Worm (Caenorhabditis elegans) whole organism, L4 larva: ENCODE results near the gene T02H6.3.
A peak's percentile ranks its signal among the peaks of the same experiment; 100 is the strongest.

Source experiments
- F10B5.3 ChIP-seq: sonication (generic microtip); optimal IDR thresholded peaks from 2 replicates; lab custom pipeline; 2016; ENCODE audit warnings: mild to moderate bottlenecking, missing genetic modification characterization, missing compliant biosample characterization
- F37D6.2 ChIP-seq: sonication (generic microtip); optimal IDR thresholded peaks from 2 replicates; lab custom pipeline; 2016; ENCODE audit warnings: mild to moderate bottlenecking, missing genetic modification characterization, missing compliant biosample characterization
- R02D3.7 ChIP-seq: fragments of 150-350 bp; sonication (generic microtip); optimal IDR thresholded peaks from 3 replicates; lab custom pipeline; 2014; ENCODE audit warnings: missing biosample characterization, missing genetic modification characterization
- T20F7.1 ChIP-seq: fragments of 200-800 bp; sonication (Bioruptor generic); optimal IDR thresholded peaks from 2 replicates; lab custom pipeline; 2018; ENCODE audit warnings: mild to moderate bottlenecking, missing genetic modification characterization, missing compliant biosample characterization
- Y48G9A.11 ChIP-seq: fragments of 200-800 bp; sonication (Bioruptor generic); IDR thresholded peaks from 2 replicates; pipeline ENCODE4 v1.3.6; 2022; ENCODE audit warnings: missing genetic modification reagents, missing genetic modification characterization, missing compliant biosample characterization
- Y5F2A.4 ChIP-seq: fragments of 200-800 bp; sonication (Bioruptor generic); optimal IDR thresholded peaks from 2 replicates; lab custom pipeline; 2018; ENCODE audit warnings: mild to moderate bottlenecking, missing genetic modification characterization, missing compliant biosample characterization
- ZK337.2 ChIP-seq: fragments of 200-800 bp; sonication (Bioruptor generic); IDR thresholded peaks from 2 replicates; pipeline ENCODE4 v1.3.6; 2022; ENCODE audit warnings: missing genetic modification reagents, missing genetic modification characterization, missing compliant biosample characterization
- aha-1 ChIP-seq: fragments of 150-350 bp; peaks from one replicate; lab custom pipeline; 2014; ENCODE audit warnings: missing biosample characterization, missing genetic modification characterization
- ama-1 ChIP-seq: fragments of 150-350 bp; optimal IDR thresholded peaks from 2 replicates; lab custom pipeline; 2014; ENCODE audit warnings: inconsistent platforms, mixed read lengths
- ceh-28 ChIP-seq: fragments of 150-350 bp; optimal IDR thresholded peaks from 2 replicates; lab custom pipeline; 2014; ENCODE audit warnings: missing biosample characterization, missing genetic modification reagents, missing genetic modification characterization
- ceh-44 ChIP-seq: fragments of 200-800 bp; sonication (Bioruptor generic); IDR thresholded peaks from 2 replicates; pipeline ENCODE4 v1.3.6; 2022; ENCODE audit warnings: missing genetic modification reagents, missing genetic modification characterization, missing compliant biosample characterization
- ceh-62 ChIP-seq: sonication (generic microtip); optimal IDR thresholded peaks from 2 replicates; lab custom pipeline; 2017; ENCODE audit warnings: missing biosample characterization, missing genetic modification characterization
- ctbp-1 ChIP-seq: fragments of 200-800 bp; sonication (Bioruptor generic); IDR thresholded peaks from 2 replicates; pipeline ENCODE4 v1.3.6; 2022; ENCODE audit warnings: missing genetic modification reagents, missing genetic modification characterization, missing compliant biosample characterization
- daf-16 ChIP-seq, 3 experiments: sonication (generic microtip); optimal IDR thresholded peaks; 2 replicates each; lab custom pipeline; 2016 to 2017; ENCODE audit warnings: missing genetic modification characterization in 3 of 3, missing genetic modification reagents in 3 of 3, mild to moderate bottlenecking in 2 of 3, missing compliant biosample characterization in 2 of 3, missing biosample characterization in 1 of 3, moderate library complexity in 1 of 3
- daf-19 ChIP-seq: fragments of 200-800 bp; sonication (Bioruptor generic); conservative IDR thresholded peaks from 2 replicates; pipeline ENCODE4 v1.3.6; 2022; ENCODE audit warnings: missing genetic modification characterization, missing compliant biosample characterization
- dmd-6 ChIP-seq: fragments of 200-800 bp; sonication (Bioruptor generic); IDR thresholded peaks from 2 replicates; pipeline ENCODE4 v1.3.6; 2022; ENCODE audit warnings: missing genetic modification reagents, missing genetic modification characterization, missing compliant biosample characterization
- dmd-9 ChIP-seq: fragments of 200-800 bp; sonication (Bioruptor generic); IDR thresholded peaks from 2 replicates; pipeline ENCODE4 v1.3.6; 2022; ENCODE audit warnings: missing genetic modification reagents, missing genetic modification characterization, missing compliant biosample characterization
- dve-1 ChIP-seq: sonication (generic microtip); optimal IDR thresholded peaks from 2 replicates; lab custom pipeline; 2017; ENCODE audit warnings: antibody characterized with exemption, mild to moderate bottlenecking, missing genetic modification characterization, missing compliant biosample characterization; ENCODE audit not compliant: insufficient read depth
- egl-43 ChIP-seq: fragments of 200-800 bp; sonication (Bioruptor generic); IDR thresholded peaks from 2 replicates; pipeline ENCODE4 v1.3.6; 2022; ENCODE audit warnings: missing genetic modification reagents, missing genetic modification characterization, missing compliant biosample characterization
- fos-1 ChIP-seq: fragments of 150-350 bp; optimal IDR thresholded peaks from 2 replicates; lab custom pipeline; 2014; ENCODE audit warnings: missing biosample characterization, missing genetic modification characterization
- gei-8 ChIP-seq: fragments of 200-800 bp; sonication (Bioruptor generic); optimal IDR thresholded peaks from 2 replicates; lab custom pipeline; 2018; ENCODE audit warnings: mild to moderate bottlenecking, missing genetic modification characterization, missing compliant biosample characterization
- hif-1 ChIP-seq, 2 experiments: sonication (generic microtip); optimal IDR thresholded peaks; 2 replicates each; lab custom pipeline; 2016 to 2017; ENCODE audit warnings: missing compliant biosample characterization in 2 of 2, missing genetic modification characterization in 2 of 2, missing genetic modification reagents in 2 of 2, missing genotype in 2 of 2, mild to moderate bottlenecking in 1 of 2
- hmg-1.1 ChIP-seq: fragments of 200-800 bp; sonication (Bioruptor generic); IDR thresholded peaks from 2 replicates; pipeline ENCODE4 v1.3.6; 2022; ENCODE audit warnings: missing genetic modification reagents, missing genetic modification characterization, missing compliant biosample characterization
- lim-7 ChIP-seq: fragments of 200-800 bp; sonication (Bioruptor generic); IDR thresholded peaks from 2 replicates; pipeline ENCODE4 v1.3.6; 2022; ENCODE audit warnings: missing genetic modification characterization, missing compliant biosample characterization
- lin-38 ChIP-seq: fragments of 200-800 bp; sonication (Bioruptor generic); IDR thresholded peaks from 2 replicates; pipeline ENCODE4 v1.3.6; 2022; ENCODE audit warnings: missing genetic modification reagents, missing genetic modification characterization, missing compliant biosample characterization
- mep-1 ChIP-seq: fragments of 150-350 bp; sonication (generic microtip); optimal IDR thresholded peaks from 3 replicates; lab custom pipeline; 2014; ENCODE audit warnings: missing biosample characterization, missing genetic modification characterization
- mes-2 ChIP-seq: sonication (generic microtip); optimal IDR thresholded peaks from 2 replicates; lab custom pipeline; 2016; ENCODE audit warnings: missing genotype, mild to moderate bottlenecking, missing genetic modification characterization, missing compliant biosample characterization; ENCODE audit not compliant: poor library complexity, severe bottlenecking
- mxl-2 ChIP-seq: fragments of 200-800 bp; sonication (Bioruptor generic); conservative IDR thresholded peaks from 2 replicates; pipeline ENCODE4 v1.3.6; 2022; ENCODE audit warnings: missing genetic modification reagents, missing genetic modification characterization, missing compliant biosample characterization
- nhr-102 ChIP-seq: sonication (generic microtip); optimal IDR thresholded peaks from 2 replicates; lab custom pipeline; 2016; ENCODE audit warnings: mild to moderate bottlenecking, missing genetic modification characterization, moderate library complexity, missing compliant biosample characterization
- nhr-28 ChIP-seq: fragments of 150-350 bp; optimal IDR thresholded peaks from 2 replicates; lab custom pipeline; 2014; ENCODE audit warnings: missing biosample characterization, missing genetic modification characterization
- nhr-48 ChIP-seq: sonication (generic microtip); optimal IDR thresholded peaks from 2 replicates; lab custom pipeline; 2016; ENCODE audit warnings: mild to moderate bottlenecking, missing genetic modification characterization, missing compliant biosample characterization
- nhr-77 ChIP-seq: fragments of 150-350 bp; optimal IDR thresholded peaks from 2 replicates; lab custom pipeline; 2014; ENCODE audit warnings: missing biosample characterization, missing genetic modification characterization
- spr-1 ChIP-seq: sonication (generic microtip); optimal IDR thresholded peaks from 2 replicates; lab custom pipeline; 2016; ENCODE audit warnings: mild to moderate bottlenecking, missing genetic modification characterization, missing compliant biosample characterization
- tag-97 ChIP-seq: fragments of 200-800 bp; sonication (Bioruptor generic); IDR thresholded peaks from 2 replicates; pipeline ENCODE4 v1.3.6; 2022; ENCODE audit warnings: missing genetic modification characterization, missing compliant biosample characterization
- tra-1 ChIP-seq: fragments of 200-800 bp; sonication (Bioruptor generic); IDR thresholded peaks from 2 replicates; pipeline ENCODE4 v1.3.6; 2022; ENCODE audit warnings: missing genetic modification reagents, missing genetic modification characterization, missing compliant biosample characterization
- unc-130 ChIP-seq: sonication (generic microtip); optimal IDR thresholded peaks from 2 replicates; lab custom pipeline; 2016; ENCODE audit warnings: missing genetic modification reagents, missing genetic modification characterization, missing compliant biosample characterization
- vab-7 ChIP-seq: fragments of 200-800 bp; sonication (Bioruptor generic); IDR thresholded peaks from 2 replicates; pipeline ENCODE4 v1.3.6; 2022; ENCODE audit warnings: missing genetic modification reagents, missing genetic modification characterization, missing compliant biosample characterization
- zfp-2 ChIP-seq: sonication (generic microtip); optimal IDR thresholded peaks from 2 replicates; lab custom pipeline; 2016; ENCODE audit warnings: mild to moderate bottlenecking, missing genetic modification characterization, missing compliant biosample characterization
- zip-2 ChIP-seq: fragments of 150-350 bp; optimal IDR thresholded peaks from 2 replicates; lab custom pipeline; 2014; ENCODE audit warnings: missing biosample characterization, missing genetic modification characterization

Gene T02H6.3

ce11 chrII:701371-702139 lies 9.9 kb downstream of the T02H6.3 start, which contains the start of gene thoc-1:
Gene thoc-1 (plus strand): TSS chrII:702107.
- TF ChIP-seq daf-16 (GFP tag; optimal IDR thresholded peaks at IDR 0.05; lab: Kevin White, UChicago): no peak
- TF ChIP-seq daf-16 (tag; optimal IDR thresholded peaks at IDR 0.05; lab: Kevin White, UChicago): peak; percentile 3
- TF ChIP-seq ama-1 (lab: Kevin White, UChicago): no peak
- peak; percentile 93 for TF ChIP-seq T20F7.1 (GFP tag; lab: Kevin White, UChicago)
- no peak for TF ChIP-seq hif-1 (tag; optimal IDR thresholded peaks at IDR 0.05; lab: Kevin White, UChicago)
- no peak for TF ChIP-seq dmd-9 (GFP tag; lab: Robert Waterston, UW)
- TF ChIP-seq gei-8 (GFP tag; lab: Kevin White, UChicago): no peak
- TF ChIP-seq nhr-102 (tag; lab: Kevin White, UChicago): no peak
- TF ChIP-seq unc-130 (GFP tag; lab: Kevin White, UChicago): no peak
- TF ChIP-seq dmd-6: no peak
- TF ChIP-seq ceh-62: no peak
- TF ChIP-seq Y48G9A.11: 0 out of 2 replicates have a peak, but pooled peaks have one; percentile 19
- TF ChIP-seq F10B5.3 (tag; lab: Kevin White, UChicago): no peak

ce11 chrII:709081-709480 lies 17.4 kb downstream of the T02H6.3 start, which contains the start of gene T02H6.1:
Gene T02H6.1 (plus strand): TSS chrII:709381.
- TF ChIP-seq tra-1 (GFP tag; lab: Robert Waterston, UW) (no peak), ceh-44 (GFP tag; lab: Robert Waterston, UW) (no peak)

- peak; percentile 14 for TF ChIP-seq aha-1 (tag; lab: Kevin White, UChicago)
- no peak for TF ChIP-seq mxl-2 (GFP tag; lab: Robert Waterston, UW)
Observed at ce11 chrII:721931-722330, 30.3 kb downstream of the T02H6.3 start.

ce11 chrII:723488-723887 lies 31.8 kb downstream of the T02H6.3 start, which contains the start of gene rfip-2:
Gene rfip-2 (plus strand): TSS chrII:723788.
- TF ChIP-seq ctbp-1 (GFP tag; lab: Robert Waterston, UW): no peak
- TF ChIP-seq aha-1 (tag; lab: Kevin White, UChicago): peak; percentile 6
- TF ChIP-seq, all 104 proteins: peak for 1

ce11 chrII:724004-724403 lies 32.4 kb downstream of the T02H6.3 start:
- TF ChIP-seq ceh-28 (tag; lab: Kevin White, UChicago): peak; percentile 99
- peak; percentile 0 for TF ChIP-seq aha-1 (tag; lab: Kevin White, UChicago)
- no peak for TF ChIP-seq dve-1 (tag; lab: Kevin White, UChicago)

- TF ChIP-seq ZK337.2 (0 out of 2 replicates have a peak, but pooled peaks have one; percentile 7), mes-2 (peak; percentile 34), ceh-28 (tag; lab: Kevin White, UChicago) (no peak), egl-43 (GFP tag; lab: Robert Waterston, UW) (no peak), lin-38 (GFP tag; lab: Robert Waterston, UW) (peak; percentile 39; the same call in 1 of the 2 replicates), daf-19 (no peak), hmg-1.1 (GFP tag; lab: Robert Waterston, UW) (peak; percentile 39; the same call in 1 of the 2 replicates), zfp-2 (no peak), nhr-48 (tag; lab: Kevin White, UChicago) (no peak), tag-97 (GFP tag; lab: Robert Waterston, UW) (no peak), R02D3.7 (tag; lab: Kevin White, UChicago) (no peak), T20F7.1 (GFP tag; lab: Kevin White, UChicago) (no peak), gei-8 (GFP tag; lab: Kevin White, UChicago) (no peak), lim-7 (GFP tag; lab: Robert Waterston, UW) (no peak), nhr-28 (tag; lab: Kevin White, UChicago) (no peak), fos-1 (tag; lab: Kevin White, UChicago) (no peak), spr-1 (no peak), nhr-77 (no peak), dve-1 (tag; lab: Kevin White, UChicago) (no peak), mep-1 (no peak), aha-1 (tag; lab: Kevin White, UChicago) (peak; percentile 67), vab-7 (no peak), zip-2 (tag; lab: Kevin White, UChicago) (no peak), Y5F2A.4 (no peak), F37D6.2 (tag; lab: Kevin White, UChicago) (no peak)
Observed at ce11 chrII:729931-730330, 38.3 kb downstream of the T02H6.3 start.
